Comparison of ENCODE assay signal across 5 fruit fly cellular contexts in the genomic region with DNA sequence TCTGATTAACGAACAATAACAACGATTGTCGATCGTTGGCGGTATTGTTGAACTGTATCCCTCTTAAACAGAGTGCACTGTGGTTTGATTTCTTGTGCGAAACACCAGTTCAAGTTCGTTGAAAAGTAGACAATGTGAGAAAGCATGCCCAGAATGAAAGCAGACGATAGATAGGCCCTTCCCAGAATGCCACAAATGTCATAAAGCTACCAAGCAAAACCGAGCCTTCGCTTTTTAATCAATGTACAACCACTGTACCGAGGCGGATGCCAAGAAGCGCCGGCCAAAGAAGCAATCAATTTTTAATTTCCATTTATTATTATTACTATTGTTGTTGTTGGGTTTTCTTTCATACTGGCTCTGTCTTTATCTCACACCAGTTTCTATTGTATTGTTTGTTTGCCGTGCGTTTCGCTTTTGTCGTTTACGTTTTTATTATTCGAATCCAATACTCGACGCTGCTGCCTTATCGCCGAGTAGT.
TF ChIP-seq lines count a peak whose summit lies in the region.

No protein-coding gene starts in this region.

- peak; percentile 25 for TF ChIP-seq CTCF in whole organism, embryonic (GFP tag; optimal IDR thresholded peaks at IDR 0.05; lab: Kevin White, UChicago)

TF ChIP-seq in whole organism, adult, 20 proteins besides CTCF, POLR2A, EP300 and RAD21 (continues in another document):
- TF ChIP-seq toe (GFP tag; optimal IDR thresholded peaks at IDR 0.05; lab: Kevin White, UChicago) (no peak), CG7101 (tag; optimal IDR thresholded peaks at IDR 0.05; lab: Kevin White, UChicago) (peak; percentile 22), tj (GFP tag; optimal IDR thresholded peaks at IDR 0.05; lab: Kevin White, UChicago) (no peak), Clk (GFP tag; optimal IDR thresholded peaks at IDR 0.05; lab: Kevin White, UChicago) (no peak), CG14711 (tag; optimal IDR thresholded peaks at IDR 0.05; lab: Kevin White, UChicago) (no peak), cnc (optimal IDR thresholded peaks at IDR 0.05; lab: Kevin White, UChicago) (no peak), CG11617 (GFP tag; optimal IDR thresholded peaks at IDR 0.05; lab: Kevin White, UChicago) (peak; percentile 29), bab1 (GFP tag; optimal IDR thresholded peaks at IDR 0.05; lab: Kevin White, UChicago) (no peak), cic (GFP tag; optimal IDR thresholded peaks at IDR 0.05; lab: Kevin White, UChicago) (peak; percentile 87), CG12768 (GFP tag; optimal IDR thresholded peaks at IDR 0.05; lab: Kevin White, UChicago) (no peak), CG5204 (GFP tag; optimal IDR thresholded peaks at IDR 0.05; lab: Kevin White, UChicago) (no peak), Mnt (GFP tag; optimal IDR thresholded peaks at IDR 0.05; lab: Kevin White, UChicago) (peak; percentile 20), kay (GFP tag; lab: Kevin White, UChicago; ENCODE audit: borderline replicate concordance) (peak; percentile 85), CG1620 (GFP tag; optimal IDR thresholded peaks at IDR 0.05; lab: Kevin White, UChicago) (peak; percentile 1), Crg-1 (GFP tag; optimal IDR thresholded peaks at IDR 0.05; lab: Kevin White, UChicago) (peak; percentile 13), CG33017 (tag; optimal IDR thresholded peaks at IDR 0.05; lab: Kevin White, UChicago) (peak; percentile 20), CG7045 (GFP tag; optimal IDR thresholded peaks at IDR 0.05; lab: Kevin White, UChicago) (no peak)

TF ChIP-seq in whole organism, embryonic, 481 proteins besides CTCF, POLR2A, EP300 and RAD21 (continues in another document):
- TF ChIP-seq CG6854 (GFP tag; optimal IDR thresholded peaks at IDR 0.05; lab: Kevin White, UChicago) (peak; percentile 35), E2f2 (GFP tag; IDR thresholded peaks at IDR 0.05; lab: Robert Waterston, UW) (peak; percentile 73), CG12155 (GFP tag; optimal IDR thresholded peaks at IDR 0.05; lab: Kevin White, UChicago) (peak; percentile 82), Oaz (GFP tag; IDR thresholded peaks at IDR 0.05; lab: Robert Waterston, UW) (peak; percentile 69), slbo (GFP tag; IDR thresholded peaks at IDR 0.05; lab: Robert Waterston, UW) (peak; percentile 93), unpg (GFP tag; optimal IDR thresholded peaks at IDR 0.05; lab: Kevin White, UChicago) (peak; percentile 86), CG1647 (GFP tag; optimal IDR thresholded peaks at IDR 0.05; lab: Kevin White, UChicago) (peak; percentile 82), CG8478 (optimal IDR thresholded peaks at IDR 0.05; lab: Kevin White, UChicago) (no peak), E2f1 (GFP tag; IDR thresholded peaks at IDR 0.05; lab: Robert Waterston, UW) (peak; percentile 89), Dref (GFP tag; IDR thresholded peaks at IDR 0.05; lab: Robert Waterston, UW) (no peak), dmrt11E (tag; optimal IDR thresholded peaks at IDR 0.05; lab: Kevin White, UChicago) (peak; percentile 55), bsh (GFP tag; optimal IDR thresholded peaks at IDR 0.05; lab: Kevin White, UChicago) (peak; percentile 29 to 80), az2 (GFP tag; optimal IDR thresholded peaks at IDR 0.05; lab: Kevin White, UChicago) (peak; percentile 89), CG9609 (GFP tag; optimal IDR thresholded peaks at IDR 0.05; lab: Kevin White, UChicago) (peak; percentile 80), schlank (tag; optimal IDR thresholded peaks at IDR 0.05; lab: Kevin White, UChicago) (peak; percentile 49), CG10979 (tag; optimal IDR thresholded peaks at IDR 0.05; lab: Kevin White, UChicago) (peak; percentile 78), CG16815 (GFP tag; optimal IDR thresholded peaks at IDR 0.05; lab: Kevin White, UChicago) (peak; percentile 68), Hr39 (optimal IDR thresholded peaks at IDR 0.05; lab: Kevin White, UChicago) (no peak)

TF ChIP-seq in whole organism, prepupa, 60 proteins besides CTCF, POLR2A, EP300 and RAD21 (continues in another document):
- peak; percentile 82 for TF ChIP-seq CG1621 (tag; optimal IDR thresholded peaks at IDR 0.05; lab: Kevin White, UChicago)
- TF ChIP-seq CG31627 (GFP tag; optimal IDR thresholded peaks at IDR 0.05; lab: Kevin White, UChicago): peak; percentile 86
- TF ChIP-seq net (GFP tag; optimal IDR thresholded peaks at IDR 0.05; lab: Kevin White, UChicago): peak; percentile 84
- TF ChIP-seq Blimp-1 (GFP tag; optimal IDR thresholded peaks at IDR 0.05; lab: Kevin White, UChicago): peak; percentile 42
- peak; percentile 63 for TF ChIP-seq CG4318 (GFP tag; optimal IDR thresholded peaks at IDR 0.05; lab: Kevin White, UChicago)
- peak; percentile 82 for TF ChIP-seq vri (GFP tag; optimal IDR thresholded peaks at IDR 0.05; lab: Kevin White, UChicago)
- TF ChIP-seq CG6854 (GFP tag; optimal IDR thresholded peaks at IDR 0.05; lab: Kevin White, UChicago): peak; percentile 30
- peak; percentile 77 for TF ChIP-seq CG10669 (GFP tag; optimal IDR thresholded peaks at IDR 0.05; lab: Kevin White, UChicago)
- peak; percentile 74 for TF ChIP-seq CG8319 (GFP tag; optimal IDR thresholded peaks at IDR 0.05; lab: Kevin White, UChicago)
- peak; percentile 51; the same call in 1 of the 2 replicates for TF ChIP-seq CG11294 (GFP tag; IDR thresholded peaks at IDR 0.05; lab: Robert Waterston, UW)
- peak; percentile 68 for TF ChIP-seq salr (GFP tag; optimal IDR thresholded peaks at IDR 0.05; lab: Kevin White, UChicago)
- TF ChIP-seq dsx (GFP tag; optimal IDR thresholded peaks at IDR 0.05; lab: Kevin White, UChicago; ENCODE audit: poor library complexity, severe bottlenecking): peak; percentile 51
- peak; percentile 80 for TF ChIP-seq CG8119 (GFP tag; IDR thresholded peaks at IDR 0.05; lab: Robert Waterston, UW)
- peak; percentile 86 for TF ChIP-seq Smox (GFP tag; optimal IDR thresholded peaks at IDR 0.05; lab: Kevin White, UChicago)
- peak; percentile 81 for TF ChIP-seq cyc (GFP tag; optimal IDR thresholded peaks at IDR 0.05; lab: Kevin White, UChicago)
- peak; percentile 67 for TF ChIP-seq dac (GFP tag; optimal IDR thresholded peaks at IDR 0.05; lab: Kevin White, UChicago)
- TF ChIP-seq CG16779 (tag; optimal IDR thresholded peaks at IDR 0.05; lab: Kevin White, UChicago): peak; percentile 57

TF ChIP-seq in whole organism, pupa, 21 proteins besides CTCF, POLR2A, EP300 and RAD21 (continues in another document):
- TF ChIP-seq CG15710 (tag; optimal IDR thresholded peaks at IDR 0.05; lab: Kevin White, UChicago): peak; percentile 75
- TF ChIP-seq rn (GFP tag; IDR thresholded peaks at IDR 0.05; lab: Robert Waterston, UW): peak; percentile 52
- peak; percentile 68; the same call in 1 of the 2 replicates for TF ChIP-seq CG32121 (GFP tag; IDR thresholded peaks at IDR 0.05; lab: Robert Waterston, UW)
- TF ChIP-seq Pif1B (GFP tag; optimal IDR thresholded peaks at IDR 0.05; lab: Kevin White, UChicago): peak; percentile 85
- peak; percentile 82 for TF ChIP-seq Snoo (tag; optimal IDR thresholded peaks at IDR 0.05; lab: Kevin White, UChicago)
- no peak for TF ChIP-seq gl (tag; optimal IDR thresholded peaks at IDR 0.05; lab: Kevin White, UChicago)
- no peak for TF ChIP-seq EcR (GFP tag; optimal IDR thresholded peaks at IDR 0.05; lab: Kevin White, UChicago)
- TF ChIP-seq CG9948 (tag; optimal IDR thresholded peaks at IDR 0.05; lab: Kevin White, UChicago): peak; percentile 68
- peak; percentile 69 for TF ChIP-seq CG34367 (tag; optimal IDR thresholded peaks at IDR 0.05; lab: Kevin White, UChicago)
- TF ChIP-seq CG13204 (GFP tag; optimal IDR thresholded peaks at IDR 0.05; lab: Kevin White, UChicago): peak; percentile 10
- no peak for TF ChIP-seq D1 (tag; optimal IDR thresholded peaks at IDR 0.05; lab: Kevin White, UChicago)
- peak; percentile 89 for TF ChIP-seq CG4496 (GFP tag; IDR thresholded peaks at IDR 0.05; lab: Robert Waterston, UW)
- TF ChIP-seq CG8301 (tag; optimal IDR thresholded peaks at IDR 0.05; lab: Kevin White, UChicago): peak; percentile 75
- peak; percentile 83 for TF ChIP-seq Pif1A (GFP tag; optimal IDR thresholded peaks at IDR 0.05; lab: Kevin White, UChicago)
- TF ChIP-seq CG17806 (tag; optimal IDR thresholded peaks at IDR 0.05; lab: Kevin White, UChicago): peak; percentile 76
- TF ChIP-seq fd96Ca (GFP tag; IDR thresholded peaks at IDR 0.05; lab: Robert Waterston, UW): peak; percentile 90
- TF ChIP-seq CG12605 (GFP tag; IDR thresholded peaks at IDR 0.05; lab: Robert Waterston, UW): peak; percentile 77
- TF ChIP-seq CG14655 (GFP tag; optimal IDR thresholded peaks at IDR 0.05; lab: Kevin White, UChicago): peak; percentile 81
- TF ChIP-seq Ets98B (GFP tag; IDR thresholded peaks at IDR 0.05; lab: Robert Waterston, UW): peak; percentile 90

TF ChIP-seq in whole organism, wandering third instar larva, 38 proteins besides CTCF, POLR2A, EP300 and RAD21 (continues in another document):
- TF ChIP-seq Dfd (GFP tag; optimal IDR thresholded peaks at IDR 0.05; lab: Kevin White, UChicago) (no peak), Abd-B (GFP tag; optimal IDR thresholded peaks at IDR 0.05; lab: Kevin White, UChicago) (no peak), GATAd (GFP tag; optimal IDR thresholded peaks at IDR 0.05; lab: Kevin White, UChicago) (no peak), Vsx2 (GFP tag; optimal IDR thresholded peaks at IDR 0.05; lab: Kevin White, UChicago; ENCODE audit: partially characterized antibody) (no peak), Rel (GFP tag; optimal IDR thresholded peaks at IDR 0.05; lab: Kevin White, UChicago) (peak; percentile 17), Rel (tag; optimal IDR thresholded peaks at IDR 0.05; lab: Kevin White, UChicago) (no peak), jim (GFP tag; optimal IDR thresholded peaks at IDR 0.05; lab: Kevin White, UChicago) (no peak), usp (GFP tag; optimal IDR thresholded peaks at IDR 0.05; lab: Kevin White, UChicago) (no peak), woc (GFP tag; optimal IDR thresholded peaks at IDR 0.05; lab: Kevin White, UChicago) (peak; percentile 41), Dif (GFP tag; optimal IDR thresholded peaks at IDR 0.05; lab: Kevin White, UChicago; ENCODE audit: partially characterized antibody) (no peak), psq (GFP tag; optimal IDR thresholded peaks at IDR 0.05; lab: Kevin White, UChicago) (peak; percentile 69), ey (GFP tag; optimal IDR thresholded peaks at IDR 0.05; lab: Kevin White, UChicago) (peak; percentile 83), Hr78 (GFP tag; optimal IDR thresholded peaks at IDR 0.05; lab: Kevin White, UChicago) (no peak), dl (GFP tag; optimal IDR thresholded peaks at IDR 0.05; lab: Kevin White, UChicago; ENCODE audit: insufficient read depth in 1 of 2, partially characterized antibody in 2 of 2) (no peak), Myc (optimal IDR thresholded peaks at IDR 0.05; lab: Kevin White, UChicago) (no peak), Jra (GFP tag; optimal IDR thresholded peaks at IDR 0.05; lab: Kevin White, UChicago) (peak; percentile 56), lola (GFP tag; optimal IDR thresholded peaks at IDR 0.05; lab: Kevin White, UChicago) (no peak), OdsH (GFP tag; optimal IDR thresholded peaks at IDR 0.05; lab: Kevin White, UChicago) (peak; percentile 82), sage (GFP tag; optimal IDR thresholded peaks at IDR 0.05; lab: Kevin White, UChicago) (peak; percentile 40), Hnf4 (GFP tag; optimal IDR thresholded peaks at IDR 0.05; lab: Kevin White, UChicago) (peak; percentile 80), CrebA (GFP tag; optimal IDR thresholded peaks at IDR 0.05; lab: Kevin White, UChicago; ENCODE audit: borderline replicate concordance) (no peak), foxo (GFP tag; optimal IDR thresholded peaks at IDR 0.05; lab: Kevin White, UChicago) (peak; percentile 5 to 85)
